Worm (Caenorhabditis elegans) whole organism, L4 larva: ENCODE data around the gene F49C12.6.

ENCODE experiments used
- D1046.2 ChIP-seq: fragments of 200-800 bp; sonication (Bioruptor generic); IDR thresholded peaks from 2 replicates; pipeline ENCODE4 v1.3.6; 2022; ENCODE audit warnings: missing genetic modification characterization, missing compliant biosample characterization
- F10B5.3 ChIP-seq: sonication (generic microtip); optimal IDR thresholded peaks from 2 replicates; lab custom pipeline; 2016; ENCODE audit warnings: mild to moderate bottlenecking, missing genetic modification characterization, missing compliant biosample characterization
- F26F4.8 ChIP-seq: fragments of 200-800 bp; sonication (Bioruptor generic); conservative IDR thresholded peaks from 2 replicates; pipeline ENCODE4 v1.3.6; 2022; ENCODE audit warnings: missing genetic modification characterization, missing compliant biosample characterization
- F37D6.2 ChIP-seq: sonication (generic microtip); optimal IDR thresholded peaks from 2 replicates; lab custom pipeline; 2016; ENCODE audit warnings: mild to moderate bottlenecking, missing genetic modification characterization, missing compliant biosample characterization
- T20F7.1 ChIP-seq: fragments of 200-800 bp; sonication (Bioruptor generic); optimal IDR thresholded peaks from 2 replicates; lab custom pipeline; 2018; ENCODE audit warnings: mild to moderate bottlenecking, missing genetic modification characterization, missing compliant biosample characterization
- Y5F2A.4 ChIP-seq: fragments of 200-800 bp; sonication (Bioruptor generic); optimal IDR thresholded peaks from 2 replicates; lab custom pipeline; 2018; ENCODE audit warnings: mild to moderate bottlenecking, missing genetic modification characterization, missing compliant biosample characterization
- ZK546.5 ChIP-seq, 2 experiments: sonication (generic microtip); optimal IDR thresholded peaks; 2 replicates each; lab custom pipeline; 2017; ENCODE audit warnings: missing biosample characterization in 2 of 2, missing genetic modification characterization in 2 of 2
- aly-2 ChIP-seq: sonication (generic microtip); optimal IDR thresholded peaks from 2 replicates; lab custom pipeline; 2018; ENCODE audit warnings: missing biosample characterization, missing genetic modification characterization
- arid-1 ChIP-seq: fragments of 200-800 bp; sonication (Bioruptor generic); conservative IDR thresholded peaks from 2 replicates; pipeline ENCODE4 v1.3.6; 2022; ENCODE audit warnings: missing genetic modification reagents, missing genetic modification characterization, missing compliant biosample characterization
- attf-4 ChIP-seq: sonication (generic microtip); optimal IDR thresholded peaks from 3 replicates; lab custom pipeline; 2017; ENCODE audit warnings: missing biosample characterization, missing genetic modification characterization
- ceh-20 ChIP-seq: fragments of 200-800 bp; sonication (Bioruptor generic); IDR thresholded peaks from 2 replicates; pipeline ENCODE4 v1.3.6; 2022; ENCODE audit warnings: missing genetic modification reagents, missing genetic modification characterization, missing compliant biosample characterization
- ces-1 ChIP-seq: fragments of 150-350 bp; sonication (generic microtip); optimal IDR thresholded peaks from 4 replicates; lab custom pipeline; 2014; ENCODE audit warnings: missing biosample characterization, missing genetic modification reagents, missing genetic modification characterization
- cey-2 ChIP-seq: sonication (generic microtip); optimal IDR thresholded peaks from 3 replicates; lab custom pipeline; 2017; ENCODE audit warnings: missing genetic modification characterization, mild to moderate bottlenecking, missing compliant biosample characterization, antibody characterized with exemption, borderline replicate concordance; ENCODE audit not compliant: insufficient read depth
- dmd-6 ChIP-seq: fragments of 200-800 bp; sonication (Bioruptor generic); IDR thresholded peaks from 2 replicates; pipeline ENCODE4 v1.3.6; 2022; ENCODE audit warnings: missing genetic modification reagents, missing genetic modification characterization, missing compliant biosample characterization
- dmd-9 ChIP-seq: fragments of 200-800 bp; sonication (Bioruptor generic); IDR thresholded peaks from 2 replicates; pipeline ENCODE4 v1.3.6; 2022; ENCODE audit warnings: missing genetic modification reagents, missing genetic modification characterization, missing compliant biosample characterization
- duxl-1 ChIP-seq: sonication (generic microtip); optimal IDR thresholded peaks from 2 replicates; lab custom pipeline; 2016; ENCODE audit warnings: mild to moderate bottlenecking, missing genetic modification characterization, moderate library complexity, missing compliant biosample characterization; ENCODE audit not compliant: poor library complexity
- egl-43 ChIP-seq: fragments of 200-800 bp; sonication (Bioruptor generic); IDR thresholded peaks from 2 replicates; pipeline ENCODE4 v1.3.6; 2022; ENCODE audit warnings: missing genetic modification reagents, missing genetic modification characterization, missing compliant biosample characterization
- fkh-10 ChIP-seq: fragments of 150-350 bp; optimal IDR thresholded peaks from 2 replicates; lab custom pipeline; 2014; ENCODE audit warnings: missing biosample characterization, missing genetic modification reagents, missing genetic modification characterization
- hlh-30 ChIP-seq: sonication (generic microtip); optimal IDR thresholded peaks from 2 replicates; lab custom pipeline; 2017; ENCODE audit warnings: antibody characterized with exemption, mild to moderate bottlenecking, missing genetic modification characterization, missing compliant biosample characterization; ENCODE audit not compliant: insufficient read depth
- hmg-1.1 ChIP-seq: fragments of 200-800 bp; sonication (Bioruptor generic); IDR thresholded peaks from 2 replicates; pipeline ENCODE4 v1.3.6; 2022; ENCODE audit warnings: missing genetic modification reagents, missing genetic modification characterization, missing compliant biosample characterization
- jun-1 ChIP-seq: fragments of 150-350 bp; optimal IDR thresholded peaks from 2 replicates; lab custom pipeline; 2014; ENCODE audit warnings: missing biosample characterization, missing genetic modification reagents, missing genetic modification characterization
- lim-7 ChIP-seq: fragments of 200-800 bp; sonication (Bioruptor generic); IDR thresholded peaks from 2 replicates; pipeline ENCODE4 v1.3.6; 2022; ENCODE audit warnings: missing genetic modification characterization, missing compliant biosample characterization
- lin-13 ChIP-seq: fragments of 150-350 bp; optimal IDR thresholded peaks from 2 replicates; lab custom pipeline; 2014; ENCODE audit warnings: missing biosample characterization, missing genetic modification reagents, missing genetic modification characterization
- lin-38 ChIP-seq: fragments of 200-800 bp; sonication (Bioruptor generic); IDR thresholded peaks from 2 replicates; pipeline ENCODE4 v1.3.6; 2022; ENCODE audit warnings: missing genetic modification reagents, missing genetic modification characterization, missing compliant biosample characterization
- madf-5 ChIP-seq, 2 experiments: fragments of 200-800 bp; sonication (Bioruptor generic); IDR thresholded peaks; 2 replicates each; pipeline ENCODE4 v1.3.6; 2022; ENCODE audit warnings: missing compliant biosample characterization in 2 of 2, missing genetic modification characterization in 2 of 2
- mep-1 ChIP-seq: fragments of 150-350 bp; sonication (generic microtip); optimal IDR thresholded peaks from 3 replicates; lab custom pipeline; 2014; ENCODE audit warnings: missing biosample characterization, missing genetic modification characterization
- mxl-2 ChIP-seq: fragments of 200-800 bp; sonication (Bioruptor generic); conservative IDR thresholded peaks from 2 replicates; pipeline ENCODE4 v1.3.6; 2022; ENCODE audit warnings: missing genetic modification reagents, missing genetic modification characterization, missing compliant biosample characterization
- mxl-3 ChIP-seq: fragments of 200-800 bp; sonication (Bioruptor generic); optimal IDR thresholded peaks from 2 replicates; lab custom pipeline; 2018; ENCODE audit warnings: mild to moderate bottlenecking, missing genetic modification characterization, missing compliant biosample characterization
- nhr-41 ChIP-seq: fragments of 200-800 bp; sonication (Bioruptor generic); IDR thresholded peaks from 2 replicates; pipeline ENCODE4 v1.3.6; 2022; ENCODE audit warnings: missing genetic modification reagents, missing genetic modification characterization, missing compliant biosample characterization
- nhr-6 ChIP-seq: fragments of 150-350 bp; optimal IDR thresholded peaks from 2 replicates; lab custom pipeline; 2014; ENCODE audit warnings: missing biosample characterization, missing genetic modification characterization
- pqm-1 ChIP-seq: sonication (generic microtip); optimal IDR thresholded peaks from 2 replicates; lab custom pipeline; 2017; ENCODE audit warnings: missing biosample characterization, missing genetic modification characterization
- set-16 ChIP-seq: fragments of 200-800 bp; sonication (Bioruptor generic); IDR thresholded peaks from 2 replicates; pipeline ENCODE4 v1.3.6; 2022; ENCODE audit warnings: missing genetic modification reagents, missing genetic modification characterization, missing compliant biosample characterization
- skn-1 ChIP-seq: fragments of 150-350 bp; optimal IDR thresholded peaks from 2 replicates; lab custom pipeline; 2014; ENCODE audit warnings: missing biosample characterization, missing genetic modification characterization
- snpc-4 ChIP-seq: fragments of 150-350 bp; optimal IDR thresholded peaks from 2 replicates; lab custom pipeline; 2014; ENCODE audit warnings: missing biosample characterization, missing genetic modification characterization
- spr-1 ChIP-seq: sonication (generic microtip); optimal IDR thresholded peaks from 2 replicates; lab custom pipeline; 2016; ENCODE audit warnings: mild to moderate bottlenecking, missing genetic modification characterization, missing compliant biosample characterization
- tag-97 ChIP-seq: fragments of 200-800 bp; sonication (Bioruptor generic); IDR thresholded peaks from 2 replicates; pipeline ENCODE4 v1.3.6; 2022; ENCODE audit warnings: missing genetic modification characterization, missing compliant biosample characterization
- tra-1 ChIP-seq: fragments of 200-800 bp; sonication (Bioruptor generic); IDR thresholded peaks from 2 replicates; pipeline ENCODE4 v1.3.6; 2022; ENCODE audit warnings: missing genetic modification reagents, missing genetic modification characterization, missing compliant biosample characterization
- unc-130 ChIP-seq: sonication (generic microtip); optimal IDR thresholded peaks from 2 replicates; lab custom pipeline; 2016; ENCODE audit warnings: missing genetic modification reagents, missing genetic modification characterization, missing compliant biosample characterization
- zag-1 ChIP-seq: fragments of 150-350 bp; optimal IDR thresholded peaks from 2 replicates; lab custom pipeline; 2014; ENCODE audit warnings: missing biosample characterization, missing genetic modification characterization
- zip-11 ChIP-seq: fragments of 200-800 bp; sonication (Bioruptor generic); IDR thresholded peaks from 2 replicates; pipeline ENCODE4 v1.3.6; 2022; ENCODE audit warnings: missing genetic modification characterization, missing compliant biosample characterization
- zip-2 ChIP-seq: fragments of 150-350 bp; optimal IDR thresholded peaks from 2 replicates; lab custom pipeline; 2014; ENCODE audit warnings: missing biosample characterization, missing genetic modification characterization
- ztf-7 ChIP-seq: fragments of 150-350 bp; optimal IDR thresholded peaks from 2 replicates; lab custom pipeline; 2014; ENCODE audit warnings: missing biosample characterization, missing genetic modification characterization

F49C12.6 gene

ce11 chrIV:9268916-9269315 is 40.0 kb downstream of the F49C12.6 start:
- TF ChIP-seq dmd-9 (GFP tag; lab: Robert Waterston, UW): no peak
- TF ChIP-seq zip-11 (GFP tag; lab: Robert Waterston, UW): no peak
- no peak for TF ChIP-seq dmd-6 (GFP tag; lab: Robert Waterston, UW)
- TF ChIP-seq nhr-41 (GFP tag; lab: Robert Waterston, UW): no peak
- no peak for TF ChIP-seq pqm-1 (tag; lab: Kevin White, UChicago)
- no peak for TF ChIP-seq fkh-10
- no peak for TF ChIP-seq zip-2 (tag; lab: Kevin White, UChicago)
- no peak for TF ChIP-seq cey-2 (tag; lab: Kevin White, UChicago)
- no peak for TF ChIP-seq F37D6.2 (tag; lab: Kevin White, UChicago)
- TF ChIP-seq unc-130: no peak
- TF ChIP-seq lin-13 (GFP tag; lab: Kevin White, UChicago): no peak
- no peak for TF ChIP-seq jun-1 (tag; lab: Kevin White, UChicago)
- TF ChIP-seq ZK546.5 (tag; optimal IDR thresholded peaks at IDR 0.05; lab: Kevin White, UChicago): no peak
- TF ChIP-seq T20F7.1 (GFP tag; lab: Kevin White, UChicago): no peak
- no peak for TF ChIP-seq madf-5 (GFP tag; IDR thresholded peaks at IDR 0.05; lab: Robert Waterston, UW)
- no peak for TF ChIP-seq zag-1 (tag; lab: Kevin White, UChicago)
- no peak for TF ChIP-seq lin-38 (GFP tag; lab: Robert Waterston, UW)
- TF ChIP-seq F10B5.3 (tag; lab: Kevin White, UChicago): no peak

- TF ChIP-seq aly-2 (tag; lab: Kevin White, UChicago) (no peak), hmg-1.1 (GFP tag; lab: Robert Waterston, UW) (no peak), mxl-2 (no peak), ces-1 (GFP tag; lab: Kevin White, UChicago) (no peak), hlh-30 (no peak), D1046.2 (GFP tag; lab: Robert Waterston, UW) (no peak), attf-4 (tag; lab: Kevin White, UChicago) (no peak), tag-97 (no peak), snpc-4 (tag; lab: Kevin White, UChicago) (no peak), egl-43 (GFP tag; lab: Robert Waterston, UW) (no peak), skn-1 (tag; lab: Kevin White, UChicago) (no peak), arid-1 (GFP tag; lab: Robert Waterston, UW) (no peak), ztf-7 (no peak), duxl-1 (no peak), tra-1 (GFP tag; lab: Robert Waterston, UW) (no peak), ceh-20 (GFP tag; lab: Robert Waterston, UW) (no peak), zag-1 (tag; lab: Kevin White, UChicago) (no peak)
- TF ChIP-seq, all 104 proteins: peak for 0
Observed at ce11 chrIV:9267581-9267980, 41.3 kb downstream of the F49C12.6 start.

ce11 chrIV:9266464-9266863 is 42.4 kb downstream of the F49C12.6 start, which contains the start of gene Y11D7A.19:
Y11D7A.19 (minus strand) TSS chrIV:9266564.
- TF ChIP-seq set-16 (GFP tag; lab: Robert Waterston, UW): no peak
- TF ChIP-seq mep-1 (tag; lab: Kevin White, UChicago): no peak
- TF ChIP-seq nhr-6: no peak
- TF ChIP-seq F26F4.8 (GFP tag; lab: Robert Waterston, UW): no peak
- no peak for TF ChIP-seq ceh-20 (GFP tag; lab: Robert Waterston, UW)

- TF ChIP-seq Y5F2A.4 (GFP tag; lab: Kevin White, UChicago) (no peak), hlh-30 (no peak), lim-7 (GFP tag; lab: Robert Waterston, UW) (no peak), mxl-3 (no peak), cey-2 (tag; lab: Kevin White, UChicago) (no peak), nhr-6 (no peak), spr-1 (tag; lab: Kevin White, UChicago) (no peak)
Observed at ce11 chrIV:9264513-9264912, 44.4 kb downstream of the F49C12.6 start.
